Fruit fly (Drosophila melanogaster) Kc167 (cell line): ENCODE measurements around the gene CG15625.

Experiments
- Myc ChIP-seq: fragments of >200 bp; optimal IDR thresholded peaks from 2 replicates; lab custom pipeline; 2017; ENCODE audit warnings: missing external identifiers
- Sin3A ChIP-seq: fragments of >200 bp; optimal IDR thresholded peaks from 2 replicates; lab custom pipeline; 2018; ENCODE audit warnings: missing external identifiers
- h ChIP-seq: fragments of >200 bp; optimal IDR thresholded peaks from 3 replicates; lab custom pipeline; 2018; ENCODE audit warnings: missing external identifiers
- insv ChIP-seq: fragments of >200 bp; optimal IDR thresholded peaks from 3 replicates; lab custom pipeline; 2018; ENCODE audit warnings: missing external identifiers
- psq ChIP-seq: fragments of >200 bp; optimal IDR thresholded peaks from 2 replicates; lab custom pipeline; 2017; ENCODE audit warnings: missing external identifiers
- ttk ChIP-seq: sonication (Bioruptor generic); optimal IDR thresholded peaks from 2 replicates; lab custom pipeline; 2017; ENCODE audit warnings: missing external identifiers

Gene CG15625

dm6 chr2L:4889451-4890045 is at the start of gene CG15625:
CG15625 (plus strand) TSS chr2L:4889995.
- TF ChIP-seq Sin3A (lab: Kevin White, UChicago) = no peak

- TF ChIP-seq ttk (lab: Kevin White, UChicago) (no peak), insv (lab: Kevin White, UChicago) (no peak), psq (lab: Kevin White, UChicago) (no peak), Myc (lab: Kevin White, UChicago) (no peak), h (no peak), Sin3A (lab: Kevin White, UChicago) (no peak)
Measured at dm6 chr2L:4846629-4847125, 43.1 kb upstream of the CG15625 start.

- no peak for TF ChIP-seq h
- no peak for TF ChIP-seq Sin3A (lab: Kevin White, UChicago)
- TF ChIP-seq ttk (lab: Kevin White, UChicago) = no peak
- no peak for TF ChIP-seq Myc (lab: Kevin White, UChicago)
- TF ChIP-seq psq (lab: Kevin White, UChicago) = no peak
- no peak for TF ChIP-seq insv (lab: Kevin White, UChicago)
Measured at dm6 chr2L:4847191-4847853, 42.5 kb upstream of the CG15625 start, which contains the start of the genes mxt and CG11927. mxt (minus strand) TSS chr2L:4847295. CG11927 (plus strand) TSS chr2L:4847766.

- TF ChIP-seq h = no peak
- TF ChIP-seq psq (lab: Kevin White, UChicago) = no peak
- no peak for TF ChIP-seq insv (lab: Kevin White, UChicago)
- no peak for TF ChIP-seq Sin3A (lab: Kevin White, UChicago)
- TF ChIP-seq ttk (lab: Kevin White, UChicago) = no peak
- no peak for TF ChIP-seq Myc (lab: Kevin White, UChicago)
Measured at dm6 chr2L:4850356-4850755, 39.4 kb upstream of the CG15625 start, which contains the start of the genes mRpS2 and Mon1. mRpS2 (minus strand) TSS chr2L:4850419. Mon1 (plus strand) TSS chr2L:4850641.

- TF ChIP-seq ttk (lab: Kevin White, UChicago) (no peak), insv (lab: Kevin White, UChicago) (no peak), Myc (lab: Kevin White, UChicago) (no peak), Sin3A (lab: Kevin White, UChicago) (no peak), h (no peak), psq (lab: Kevin White, UChicago) (no peak)
Measured at dm6 chr2L:4852605-4853102, 37.1 kb upstream of the CG15625 start, which contains the start of gene smog. smog (plus strand) TSS chr2L:4852864.

- TF ChIP-seq h = no peak
- TF ChIP-seq Sin3A (lab: Kevin White, UChicago) = no peak
- no peak for TF ChIP-seq Myc (lab: Kevin White, UChicago)
- TF ChIP-seq psq (lab: Kevin White, UChicago) = no peak
- TF ChIP-seq ttk (lab: Kevin White, UChicago) = no peak
- no peak for TF ChIP-seq insv (lab: Kevin White, UChicago)
Measured at dm6 chr2L:4854822-4855221, 35.0 kb upstream of the CG15625 start.

dm6 chr2L:4856118-4856517 is 33.7 kb upstream of the CG15625 start:
- TF ChIP-seq psq (lab: Kevin White, UChicago) = no peak
- no peak for TF ChIP-seq Sin3A (lab: Kevin White, UChicago)
- no peak for TF ChIP-seq ttk (lab: Kevin White, UChicago)
- no peak for TF ChIP-seq Myc (lab: Kevin White, UChicago)
- TF ChIP-seq insv (lab: Kevin White, UChicago) = no peak
- no peak for TF ChIP-seq h

dm6 chr2L:4861503-4861902 is 28.3 kb upstream of the CG15625 start:
- TF ChIP-seq h (no peak), ttk (lab: Kevin White, UChicago) (no peak), Myc (lab: Kevin White, UChicago) (no peak), psq (lab: Kevin White, UChicago) (no peak), insv (lab: Kevin White, UChicago) (no peak), Sin3A (lab: Kevin White, UChicago) (no peak)

- TF ChIP-seq ttk (lab: Kevin White, UChicago) (no peak), h (no peak), insv (lab: Kevin White, UChicago) (no peak), psq (lab: Kevin White, UChicago) (no peak), Sin3A (lab: Kevin White, UChicago) (no peak), Myc (lab: Kevin White, UChicago) (no peak)
Measured at dm6 chr2L:4865400-4865799, 24.4 kb upstream of the CG15625 start.

dm6 chr2L:4868383-4868782 is 21.4 kb upstream of the CG15625 start:
- TF ChIP-seq Myc (lab: Kevin White, UChicago) (no peak), ttk (lab: Kevin White, UChicago) (no peak), Sin3A (lab: Kevin White, UChicago) (no peak), psq (lab: Kevin White, UChicago) (no peak), h (no peak), insv (lab: Kevin White, UChicago) (no peak)

dm6 chr2L:4882131-4883022 is 7.4 kb upstream of the CG15625 start:
- TF ChIP-seq psq (lab: Kevin White, UChicago) (no peak), Sin3A (lab: Kevin White, UChicago) (no peak), h (no peak), insv (lab: Kevin White, UChicago) (no peak), ttk (lab: Kevin White, UChicago) (no peak), Myc (lab: Kevin White, UChicago) (no peak)
